Worm (Caenorhabditis elegans) whole organism, midembryonic: ENCODE data around the gene fax-1.

Source experiments
- T22C8.4 ChIP-seq: fragments of 200-800 bp; sonication (Bioruptor generic); IDR thresholded peaks from 2 replicates; pipeline ENCODE4 v1.3.6; 2022; ENCODE audit warnings: missing genetic modification characterization, missing compliant biosample characterization
- cog-1 ChIP-seq: sonication (generic microtip); optimal IDR thresholded peaks from 2 replicates; lab custom pipeline; 2016; ENCODE audit warnings: missing genetic modification characterization, missing compliant biosample characterization
- flt-1 ChIP-seq: fragments of 200-800 bp; sonication (Bioruptor generic); IDR thresholded peaks from 2 replicates; pipeline ENCODE4 v1.3.6; 2022; ENCODE audit warnings: missing genetic modification characterization, missing compliant biosample characterization
- klf-2 ChIP-seq: fragments of 200-800 bp; sonication (Bioruptor generic); conservative IDR thresholded peaks from 2 replicates; pipeline ENCODE4 v1.3.6; 2022; ENCODE audit warnings: missing genetic modification reagents, missing genetic modification characterization, missing compliant biosample characterization
- med-1 ChIP-seq: sonication (generic microtip); optimal IDR thresholded peaks from 2 replicates; lab custom pipeline; 2017; ENCODE audit warnings: missing genetic modification characterization, mild to moderate bottlenecking, missing compliant biosample characterization, antibody characterized with exemption, missing genetic modification reagents; ENCODE audit not compliant: insufficient read depth
- ref-1 ChIP-seq: fragments of 200-800 bp; sonication (Bioruptor generic); conservative IDR thresholded peaks from 2 replicates; pipeline ENCODE4 v1.3.6; 2022; ENCODE audit warnings: missing genetic modification reagents, missing genetic modification characterization, missing compliant biosample characterization
- tab-1 ChIP-seq: fragments of 200-800 bp; sonication (Bioruptor generic); IDR thresholded peaks from 2 replicates; pipeline ENCODE4 v1.3.6; 2022; ENCODE audit warnings: missing genetic modification characterization, missing compliant biosample characterization
- ztf-23 ChIP-seq: fragments of 200-800 bp; sonication (Bioruptor generic); IDR thresholded peaks from 2 replicates; pipeline ENCODE4 v1.3.6; 2022; ENCODE audit warnings: missing genetic modification reagents, missing genetic modification characterization, missing compliant biosample characterization
- ztf-29 ChIP-seq: fragments of 200-800 bp; sonication (Bioruptor generic); IDR thresholded peaks from 2 replicates; pipeline ENCODE4 v1.3.6; 2022; ENCODE audit warnings: missing genetic modification reagents, missing genetic modification characterization, missing compliant biosample characterization

Gene fax-1

ce11 chrX:3159542-3159941 lies 39.6 kb downstream of the fax-1 start, which contains the start of gene gcc-1:
Gene gcc-1 (plus strand): TSS chrX:3159940.
- 0 out of 2 replicates have a peak, but pooled peaks have one; percentile 27 for TF ChIP-seq T22C8.4 (GFP tag; lab: Robert Waterston, UW)
- TF ChIP-seq ztf-23 (GFP tag; lab: Robert Waterston, UW): no peak
- TF ChIP-seq cog-1 (tag; lab: Kevin White, UChicago): peak; percentile 24
- TF ChIP-seq klf-2 (GFP tag; lab: Robert Waterston, UW): no peak

ce11 chrX:3156062-3156791 lies 42.9 kb downstream of the fax-1 start:
- TF ChIP-seq tab-1 (no peak), flt-1 (GFP tag; lab: Robert Waterston, UW) (no peak)

- no peak for TF ChIP-seq T22C8.4 (GFP tag; lab: Robert Waterston, UW)
- TF ChIP-seq ref-1 (GFP tag; lab: Robert Waterston, UW): no peak
- TF ChIP-seq ztf-29 (GFP tag; lab: Robert Waterston, UW): no peak
- TF ChIP-seq tab-1: no peak
- no peak for TF ChIP-seq flt-1 (GFP tag; lab: Robert Waterston, UW)
- no peak for TF ChIP-seq ztf-23 (GFP tag; lab: Robert Waterston, UW)
- no peak for TF ChIP-seq med-1 (GFP tag; lab: Kevin White, UChicago)
- TF ChIP-seq klf-2 (GFP tag; lab: Robert Waterston, UW): no peak
- TF ChIP-seq cog-1 (tag; lab: Kevin White, UChicago): no peak
Measured at ce11 chrX:3155111-3155843, 43.9 kb downstream of the fax-1 start.

- TF ChIP-seq klf-2 (GFP tag; lab: Robert Waterston, UW): no peak
- no peak for TF ChIP-seq ref-1 (GFP tag; lab: Robert Waterston, UW)
- no peak for TF ChIP-seq cog-1 (tag; lab: Kevin White, UChicago)
- TF ChIP-seq med-1 (GFP tag; lab: Kevin White, UChicago): no peak
- no peak for TF ChIP-seq ztf-29 (GFP tag; lab: Robert Waterston, UW)
- no peak for TF ChIP-seq tab-1
- TF ChIP-seq T22C8.4 (GFP tag; lab: Robert Waterston, UW): no peak
- no peak for TF ChIP-seq flt-1 (GFP tag; lab: Robert Waterston, UW)
- TF ChIP-seq ztf-23 (GFP tag; lab: Robert Waterston, UW): no peak
Measured at ce11 chrX:3154562-3154961, 44.6 kb downstream of the fax-1 start.

- TF ChIP-seq ztf-29 (GFP tag; lab: Robert Waterston, UW): no peak
- no peak for TF ChIP-seq med-1 (GFP tag; lab: Kevin White, UChicago)
- no peak for TF ChIP-seq klf-2 (GFP tag; lab: Robert Waterston, UW)
- TF ChIP-seq T22C8.4 (GFP tag; lab: Robert Waterston, UW): no peak
- no peak for TF ChIP-seq ref-1 (GFP tag; lab: Robert Waterston, UW)
- no peak for TF ChIP-seq flt-1 (GFP tag; lab: Robert Waterston, UW)
- TF ChIP-seq tab-1: no peak
- no peak for TF ChIP-seq cog-1 (tag; lab: Kevin White, UChicago)
Measured at ce11 chrX:3153133-3153532, 46.0 kb downstream of the fax-1 start.

ce11 chrX:3152361-3152760 lies 46.8 kb downstream of the fax-1 start, which contains the start of gene bbln-1:
Gene bbln-1 (minus strand): TSS chrX:3152461.
- no peak for TF ChIP-seq T22C8.4 (GFP tag; lab: Robert Waterston, UW)
